Fruit fly (Drosophila melanogaster): ENCODE measurements around the gene CG13023.
A peak's percentile ranks its signal among the peaks of the same experiment; 100 is the strongest.

The CG13023 gene

DNA sequence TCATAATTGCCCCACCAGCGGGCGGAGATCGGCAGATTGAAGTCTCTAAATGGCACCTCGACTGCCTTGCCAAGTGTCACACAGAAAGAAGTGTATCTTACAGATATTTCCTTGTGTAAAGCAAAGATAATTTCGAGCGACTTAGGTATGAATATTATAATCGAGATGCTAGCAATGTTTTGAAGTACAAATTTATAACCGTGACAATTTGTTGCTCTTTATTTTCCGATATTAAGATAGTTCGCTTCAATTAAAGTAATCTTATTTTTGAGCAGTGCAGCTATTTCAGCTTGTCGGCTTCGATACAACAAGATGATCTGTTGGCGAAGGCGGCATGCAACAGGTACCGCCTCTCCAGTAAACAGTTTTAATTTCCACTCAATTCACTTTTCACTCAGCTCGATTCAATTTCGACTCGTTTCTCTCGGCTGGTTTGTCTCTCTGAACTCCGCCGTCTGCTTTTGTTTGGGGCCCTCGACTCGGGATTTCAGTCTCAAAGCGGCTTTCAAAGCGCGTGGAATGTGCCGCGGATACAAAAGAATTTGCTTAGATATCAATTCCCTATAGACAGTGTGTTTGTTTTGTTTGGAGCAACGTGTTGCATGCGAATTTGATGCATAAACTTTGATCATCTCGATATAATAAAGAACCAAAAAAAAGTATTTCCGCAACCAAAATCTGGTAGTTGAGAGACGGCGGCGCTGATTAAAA, 11.3 kb downstream of the CG13023 start:
- no peak for TF ChIP-seq CG14711 (tag; optimal IDR thresholded peaks at IDR 0.05)
- no peak for TF ChIP-seq Clk (GFP tag; optimal IDR thresholded peaks at IDR 0.05)
- no peak for TF ChIP-seq CG1620 (GFP tag; optimal IDR thresholded peaks at IDR 0.05)
- no peak for TF ChIP-seq Hr96 (GFP tag; optimal IDR thresholded peaks at IDR 0.05)
- TF ChIP-seq tj (GFP tag; optimal IDR thresholded peaks at IDR 0.05) = peak; percentile 53

DNA sequence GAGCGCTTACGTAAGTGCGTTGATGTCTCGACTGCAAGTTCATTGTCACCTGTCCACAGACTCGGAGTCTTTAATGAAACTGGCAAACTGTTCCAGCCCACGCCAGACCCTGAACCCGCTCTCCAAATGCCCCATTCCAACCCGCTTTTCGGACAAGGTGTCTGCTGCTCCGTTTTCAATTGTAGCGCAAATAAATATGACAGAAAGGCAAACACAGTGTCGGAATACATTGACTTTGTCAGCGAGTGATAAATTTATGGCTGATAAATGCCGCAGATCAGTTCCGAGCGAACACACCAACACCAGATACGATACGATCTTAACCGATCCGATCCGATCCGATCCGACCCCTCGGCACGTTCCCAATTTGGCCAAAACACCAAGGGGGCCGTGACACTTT, 13.1 kb downstream of the CG13023 start:
- TF ChIP-seq toe (GFP tag; optimal IDR thresholded peaks at IDR 0.05) (no peak), Crg-1 (GFP tag; optimal IDR thresholded peaks at IDR 0.05) (no peak), bab1 (GFP tag; optimal IDR thresholded peaks at IDR 0.05) (no peak), CG7045 (GFP tag; optimal IDR thresholded peaks at IDR 0.05) (no peak), CG11617 (GFP tag; optimal IDR thresholded peaks at IDR 0.05) (no peak), cnc (optimal IDR thresholded peaks at IDR 0.05) (no peak), cic (GFP tag; optimal IDR thresholded peaks at IDR 0.05) (no peak), tj (GFP tag; optimal IDR thresholded peaks at IDR 0.05) (no peak), Mnt (GFP tag; optimal IDR thresholded peaks at IDR 0.05) (no peak), CG33017 (tag; optimal IDR thresholded peaks at IDR 0.05) (no peak), CG5204 (GFP tag; optimal IDR thresholded peaks at IDR 0.05) (no peak), Clk (GFP tag; optimal IDR thresholded peaks at IDR 0.05) (no peak), Hr96 (GFP tag; optimal IDR thresholded peaks at IDR 0.05) (no peak), pad (GFP tag; optimal IDR thresholded peaks at IDR 0.05) (no peak), CG14711 (tag; optimal IDR thresholded peaks at IDR 0.05) (no peak), CG7101 (tag; optimal IDR thresholded peaks at IDR 0.05) (no peak), ovo (GFP tag; optimal IDR thresholded peaks at IDR 0.05) (no peak), kay (GFP tag; ENCODE audit: borderline replicate concordance) (no peak), CG1620 (GFP tag; optimal IDR thresholded peaks at IDR 0.05) (no peak), CG12768 (GFP tag; optimal IDR thresholded peaks at IDR 0.05) (no peak)

DNA sequence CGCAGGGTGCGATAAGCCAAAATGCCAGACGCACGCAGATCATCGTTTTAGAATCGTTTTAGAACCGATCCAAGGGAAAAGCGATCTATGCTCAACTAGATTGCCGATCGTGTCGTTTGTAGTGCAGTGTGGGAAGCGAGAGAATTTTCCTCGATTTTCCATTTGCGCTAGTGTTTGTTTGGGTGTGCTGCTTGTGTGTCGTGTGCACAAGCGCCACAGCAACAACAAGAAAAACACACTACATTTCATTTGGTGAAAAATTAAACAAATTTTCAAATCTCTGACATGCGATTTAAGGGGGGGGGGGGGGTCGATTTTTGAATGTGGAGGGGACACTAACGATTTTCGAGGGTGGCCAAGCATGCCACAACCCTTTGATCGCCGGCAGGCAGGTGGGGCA, 16.8 kb downstream of the CG13023 start:
- no peak for TF ChIP-seq ovo (GFP tag; optimal IDR thresholded peaks at IDR 0.05)
- TF ChIP-seq Hr96 (GFP tag; optimal IDR thresholded peaks at IDR 0.05) = no peak
- no peak for TF ChIP-seq CG11617 (GFP tag; optimal IDR thresholded peaks at IDR 0.05)
- TF ChIP-seq CG5204 (GFP tag; optimal IDR thresholded peaks at IDR 0.05) = no peak
- TF ChIP-seq Clk (GFP tag; optimal IDR thresholded peaks at IDR 0.05) = no peak
- no peak for TF ChIP-seq CG14711 (tag; optimal IDR thresholded peaks at IDR 0.05)
- TF ChIP-seq pad (GFP tag; optimal IDR thresholded peaks at IDR 0.05) = no peak
- TF ChIP-seq tj (GFP tag; optimal IDR thresholded peaks at IDR 0.05) = no peak
- TF ChIP-seq cnc (optimal IDR thresholded peaks at IDR 0.05) = no peak
- TF ChIP-seq Mnt (GFP tag; optimal IDR thresholded peaks at IDR 0.05) = no peak
- no peak for TF ChIP-seq CG7101 (tag; optimal IDR thresholded peaks at IDR 0.05)
- TF ChIP-seq bab1 (GFP tag; optimal IDR thresholded peaks at IDR 0.05) = no peak

dm6 chr3L:16896408-16896807, 30.8 kb downstream of the CG13023 start:
- TF ChIP-seq kay (GFP tag; ENCODE audit: borderline replicate concordance) = no peak
- no peak for TF ChIP-seq Hr96 (GFP tag; optimal IDR thresholded peaks at IDR 0.05)
- TF ChIP-seq cnc (optimal IDR thresholded peaks at IDR 0.05) = no peak
- TF ChIP-seq Mnt (GFP tag; optimal IDR thresholded peaks at IDR 0.05) = no peak
- TF ChIP-seq tj (GFP tag; optimal IDR thresholded peaks at IDR 0.05) = no peak
- no peak for TF ChIP-seq CG5204 (GFP tag; optimal IDR thresholded peaks at IDR 0.05)
- no peak for TF ChIP-seq CG7045 (GFP tag; optimal IDR thresholded peaks at IDR 0.05)
- TF ChIP-seq cic (GFP tag; optimal IDR thresholded peaks at IDR 0.05) = no peak
- no peak for TF ChIP-seq toe (GFP tag; optimal IDR thresholded peaks at IDR 0.05)
- no peak for TF ChIP-seq pad (GFP tag; optimal IDR thresholded peaks at IDR 0.05)
- no peak for TF ChIP-seq ovo (GFP tag; optimal IDR thresholded peaks at IDR 0.05)
- no peak for TF ChIP-seq bab1 (GFP tag; optimal IDR thresholded peaks at IDR 0.05)
- TF ChIP-seq CG12768 (GFP tag; optimal IDR thresholded peaks at IDR 0.05) = no peak
- no peak for TF ChIP-seq Clk (GFP tag; optimal IDR thresholded peaks at IDR 0.05)
- TF ChIP-seq CG7101 (tag; optimal IDR thresholded peaks at IDR 0.05) = no peak
- no peak for TF ChIP-seq CG14711 (tag; optimal IDR thresholded peaks at IDR 0.05)

dm6 chr3L:16893647-16894046, 33.6 kb downstream of the CG13023 start:
- TF ChIP-seq Crg-1 (GFP tag; optimal IDR thresholded peaks at IDR 0.05) = no peak
- TF ChIP-seq CG33017 (tag; optimal IDR thresholded peaks at IDR 0.05) = no peak

DNA sequence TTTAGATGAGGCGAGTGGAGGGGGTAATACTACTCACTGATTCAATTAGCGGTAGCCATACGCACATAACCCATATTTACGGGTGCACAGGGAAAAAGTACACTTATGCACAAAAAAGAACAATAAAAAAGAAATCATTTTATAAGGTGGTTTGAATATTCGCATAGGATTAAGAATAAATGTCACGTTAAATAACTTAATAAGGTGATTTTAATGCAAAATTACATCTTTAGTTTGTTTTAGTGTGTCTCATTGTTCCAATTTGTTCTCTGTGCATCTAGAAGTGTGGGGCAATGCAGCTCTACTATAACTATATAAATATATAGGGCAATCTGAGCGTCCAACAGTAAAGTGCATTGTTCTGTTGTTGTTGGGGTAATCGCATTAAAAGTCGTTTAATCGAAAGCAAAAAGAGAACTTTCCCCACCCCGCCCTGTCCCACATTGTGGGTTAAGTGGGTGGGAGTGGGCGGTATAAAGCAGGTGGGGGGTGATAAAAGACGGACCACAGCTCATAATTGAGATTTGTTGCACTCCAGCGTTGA, 34.4 kb downstream of the CG13023 start:
- TF ChIP-seq cic (GFP tag; optimal IDR thresholded peaks at IDR 0.05) (no peak), CG7045 (GFP tag; optimal IDR thresholded peaks at IDR 0.05) (peak; percentile 21), Crg-1 (GFP tag; optimal IDR thresholded peaks at IDR 0.05) (no peak), CG14711 (tag; optimal IDR thresholded peaks at IDR 0.05) (peak; percentile 5), CG11617 (GFP tag; optimal IDR thresholded peaks at IDR 0.05) (no peak), CG5204 (GFP tag; optimal IDR thresholded peaks at IDR 0.05) (peak; percentile 6), Clk (GFP tag; optimal IDR thresholded peaks at IDR 0.05) (no peak), CG33017 (tag; optimal IDR thresholded peaks at IDR 0.05) (no peak), cnc (optimal IDR thresholded peaks at IDR 0.05) (no peak), bab1 (GFP tag; optimal IDR thresholded peaks at IDR 0.05) (no peak), pad (GFP tag; optimal IDR thresholded peaks at IDR 0.05) (no peak), tj (GFP tag; optimal IDR thresholded peaks at IDR 0.05) (no peak), CG1620 (GFP tag; optimal IDR thresholded peaks at IDR 0.05) (no peak), kay (GFP tag; ENCODE audit: borderline replicate concordance) (no peak)

All from whole organism, adult.